Fruit fly (Drosophila melanogaster): ENCODE data around the gene Chsy.

The Chsy gene

dm6 chrX:15618953-15619630, 25.8 kb upstream of the Chsy start (continued):
- TF ChIP-seq CG1832 (GFP tag; optimal IDR thresholded peaks at IDR 0.05) = no peak
- TF ChIP-seq CG7271 (tag; optimal IDR thresholded peaks at IDR 0.05) = no peak
- peak; percentile 72 for TF ChIP-seq CG15601 (tag; optimal IDR thresholded peaks at IDR 0.05)
- peak; percentile 82 for TF ChIP-seq sob (GFP tag; IDR thresholded peaks at IDR 0.05)
- peak; percentile 78 for TF ChIP-seq CG32532 (GFP tag; IDR thresholded peaks at IDR 0.05)
- TF ChIP-seq Gsc (GFP tag; IDR thresholded peaks at IDR 0.05) = peak; percentile 53
- peak; percentile 62 for TF ChIP-seq CG31388 (GFP tag; optimal IDR thresholded peaks at IDR 0.05)
- 0 out of 2 replicates have a peak, but pooled peaks have one; percentile 38 for TF ChIP-seq CG16779 (GFP tag; IDR thresholded peaks at IDR 0.05)
- peak; percentile 65 for TF ChIP-seq CG2120 (GFP tag; optimal IDR thresholded peaks at IDR 0.05)
- peak; percentile 63 for TF ChIP-seq sima (GFP tag; optimal IDR thresholded peaks at IDR 0.05)
- TF ChIP-seq CG10431 (GFP tag; optimal IDR thresholded peaks at IDR 0.05) = peak; percentile 39
- TF ChIP-seq jing (GFP tag; optimal IDR thresholded peaks at IDR 0.05) = peak; percentile 79
- TF ChIP-seq CG11695 (GFP tag; IDR thresholded peaks at IDR 0.05) = peak; percentile 63; the same call in 1 of the 3 replicates
- TF ChIP-seq CG14050 (GFP tag; IDR thresholded peaks at IDR 0.05) = peak; percentile 67; the same call in 2 of the 3 replicates
- peak; percentile 85 for TF ChIP-seq CG14441 (GFP tag; IDR thresholded peaks at IDR 0.05)
- TF ChIP-seq NK7.1 (GFP tag; optimal IDR thresholded peaks at IDR 0.05) = peak; percentile 34
- peak; percentile 63 for TF ChIP-seq CG18764 (GFP tag; optimal IDR thresholded peaks at IDR 0.05)
- peak; percentile 71 for TF ChIP-seq esg (GFP tag; conservative IDR thresholded peaks at IDR 0.05)
- peak; percentile 56 for TF ChIP-seq CG9437 (GFP tag; optimal IDR thresholded peaks at IDR 0.05)
- no peak for TF ChIP-seq CG34376 (GFP tag; optimal IDR thresholded peaks at IDR 0.05)
- peak; percentile 83 for TF ChIP-seq Abd-B (GFP tag; optimal IDR thresholded peaks at IDR 0.05)
- peak; percentile 51 for TF ChIP-seq da (GFP tag; optimal IDR thresholded peaks at IDR 0.05)
- no peak for TF ChIP-seq nerfin-2 (GFP tag; IDR thresholded peaks at IDR 0.05; ENCODE audit: partially characterized antibody)
- TF ChIP-seq stc (GFP tag; IDR thresholded peaks at IDR 0.05) = peak; percentile 39; the same call in 1 of the 2 replicates
- TF ChIP-seq Scr (GFP tag; IDR thresholded peaks at IDR 0.05; ENCODE audit: partially characterized antibody) = no peak
- peak; percentile 63 for TF ChIP-seq Dip3 (GFP tag; optimal IDR thresholded peaks at IDR 0.05)
- peak; percentile 85 for TF ChIP-seq CG2712 (tag; optimal IDR thresholded peaks at IDR 0.05)
- TF ChIP-seq Hr3 (GFP tag; optimal IDR thresholded peaks at IDR 0.05) = peak; percentile 83
- TF ChIP-seq Doc3 (GFP tag; IDR thresholded peaks at IDR 0.05; ENCODE audit: partially characterized antibody) = no peak
- peak; percentile 69 for TF ChIP-seq CG17328 (GFP tag; IDR thresholded peaks at IDR 0.05)
- peak; percentile 49; the same call in 1 of the 3 replicates for TF ChIP-seq CG2199 (GFP tag; IDR thresholded peaks at IDR 0.05)
- peak; percentile 83 for TF ChIP-seq CG17361 (GFP tag; IDR thresholded peaks at IDR 0.05)
- TF ChIP-seq ERR (GFP tag; optimal IDR thresholded peaks at IDR 0.05) = peak; percentile 57
- peak; percentile 85 for TF ChIP-seq Ptx1 (GFP tag; IDR thresholded peaks at IDR 0.05)
- TF ChIP-seq dm (GFP tag; optimal IDR thresholded peaks at IDR 0.05) = peak; percentile 27
- peak; percentile 66 for TF ChIP-seq CG1792 (GFP tag; optimal IDR thresholded peaks at IDR 0.05)
- no peak for TF ChIP-seq usp (GFP tag; optimal IDR thresholded peaks at IDR 0.05)
- TF ChIP-seq CG12104 (GFP tag; optimal IDR thresholded peaks at IDR 0.05) = peak; percentile 64
- TF ChIP-seq CG10565 (GFP tag; optimal IDR thresholded peaks at IDR 0.05) = no peak
- no peak for TF ChIP-seq Dp (GFP tag; optimal IDR thresholded peaks at IDR 0.05)
- peak; percentile 90 for TF ChIP-seq CG5245 (GFP tag; optimal IDR thresholded peaks at IDR 0.05)
- peak; percentile 53; the same call in 2 of the 3 replicates for TF ChIP-seq CG11560 (tag; IDR thresholded peaks at IDR 0.05)
- TF ChIP-seq lilli (GFP tag; optimal IDR thresholded peaks at IDR 0.05) = peak; percentile 70
- peak; percentile 15 for TF ChIP-seq CG2116 (GFP tag; optimal IDR thresholded peaks at IDR 0.05)
- TF ChIP-seq CG34224 (GFP tag; IDR thresholded peaks at IDR 0.05; ENCODE audit: partially characterized antibody) = no peak
- peak; percentile 98 for TF ChIP-seq Ets65A (GFP tag)
- TF ChIP-seq CG9609 (GFP tag; optimal IDR thresholded peaks at IDR 0.05) = peak; percentile 80
- no peak for TF ChIP-seq CG7745 (tag; optimal IDR thresholded peaks at IDR 0.05)
- TF ChIP-seq Nf-YA (GFP tag; IDR thresholded peaks at IDR 0.05) = peak; percentile 54
- peak; percentile 58 for TF ChIP-seq zfh2 (GFP tag; optimal IDR thresholded peaks at IDR 0.05)

Data from whole organism, embryonic.